Worm (Caenorhabditis elegans) whole organism, mixed stage, embryonic: ENCODE results near the gene hmg-1.2.

Source experiments
- lin-13 ChIP-seq: fragments of 150-350 bp; optimal IDR thresholded peaks from 2 replicates; lab custom pipeline; 2014; ENCODE audit warnings: missing biosample characterization, missing genetic modification characterization
- nhr-237 ChIP-seq: fragments of 150-350 bp; optimal IDR thresholded peaks from 2 replicates; lab custom pipeline; 2014; ENCODE audit warnings: missing biosample characterization, missing genetic modification characterization
- unc-120 ChIP-seq: sonication (generic microtip); optimal IDR thresholded peaks from 2 replicates; lab custom pipeline; 2017; ENCODE audit warnings: missing genetic modification characterization, missing compliant biosample characterization; ENCODE audit not compliant: poor library complexity, severe bottlenecking
- unc-39 ChIP-seq: fragments of 150-350 bp; optimal IDR thresholded peaks from 2 replicates; lab custom pipeline; 2014; ENCODE audit warnings: missing biosample characterization, missing genetic modification characterization

ce11 chrIII:6265911-6266310 lies 14.3 kb upstream of the hmg-1.2 start, which contains the start of gene srg-6:
- TF ChIP-seq nhr-237 (tag; lab: Kevin White, UChicago) (no peak), unc-120 (tag; lab: Kevin White, UChicago) (no peak), unc-39 (tag; lab: Kevin White, UChicago) (no peak), lin-13 (tag; lab: Kevin White, UChicago) (no peak)
